Worm (Caenorhabditis elegans) whole organism, early embryonic: ENCODE data around the gene F19B10.1.

Experiments
- B0310.2 ChIP-seq: sonication (generic microtip); optimal IDR thresholded peaks from 2 replicates; lab custom pipeline; 2016; ENCODE audit warnings: mild to moderate bottlenecking, missing genetic modification characterization, missing compliant biosample characterization
- aly-1 ChIP-seq: sonication (generic microtip); optimal IDR thresholded peaks from 2 replicates; lab custom pipeline; 2016; ENCODE audit warnings: missing genetic modification characterization, missing compliant biosample characterization
- ama-1 ChIP-seq: fragments of 150-350 bp; optimal IDR thresholded peaks from 2 replicates; lab custom pipeline; 2014
- ets-7 ChIP-seq: sonication (generic microtip); optimal IDR thresholded peaks from 2 replicates; lab custom pipeline; 2016; ENCODE audit warnings: missing genotype, missing genetic modification characterization, missing compliant biosample characterization
- flt-1 ChIP-seq: fragments of 200-800 bp; sonication (Bioruptor generic); IDR thresholded peaks from 2 replicates; pipeline ENCODE4 v1.3.6; 2022; ENCODE audit warnings: missing genetic modification characterization, missing compliant biosample characterization
- hmbx-1 ChIP-seq: sonication (generic microtip); optimal IDR thresholded peaks from 2 replicates; lab custom pipeline; 2016; ENCODE audit warnings: mild to moderate bottlenecking, missing genetic modification characterization, missing compliant biosample characterization
- hnd-1 ChIP-seq: sonication (generic microtip); optimal IDR thresholded peaks from 2 replicates; lab custom pipeline; 2016; ENCODE audit warnings: missing genetic modification characterization, missing compliant biosample characterization
- scrt-1 ChIP-seq: fragments of 200-800 bp; sonication (Bioruptor generic); IDR thresholded peaks from 2 replicates; pipeline ENCODE4 v1.3.6; 2022; ENCODE audit warnings: missing genetic modification characterization, missing compliant biosample characterization
- sea-1 ChIP-seq: fragments of 200-800 bp; sonication (Bioruptor generic); conservative IDR thresholded peaks from 2 replicates; pipeline ENCODE4 v1.3.6; 2022; ENCODE audit warnings: missing genetic modification characterization, missing compliant biosample characterization
- tbx-37 ChIP-seq: fragments of 200-800 bp; sonication (Bioruptor generic); conservative IDR thresholded peaks from 2 replicates; pipeline ENCODE4 v1.3.6; 2022; ENCODE audit warnings: missing genetic modification reagents, missing genetic modification characterization, missing compliant biosample characterization

DNA sequence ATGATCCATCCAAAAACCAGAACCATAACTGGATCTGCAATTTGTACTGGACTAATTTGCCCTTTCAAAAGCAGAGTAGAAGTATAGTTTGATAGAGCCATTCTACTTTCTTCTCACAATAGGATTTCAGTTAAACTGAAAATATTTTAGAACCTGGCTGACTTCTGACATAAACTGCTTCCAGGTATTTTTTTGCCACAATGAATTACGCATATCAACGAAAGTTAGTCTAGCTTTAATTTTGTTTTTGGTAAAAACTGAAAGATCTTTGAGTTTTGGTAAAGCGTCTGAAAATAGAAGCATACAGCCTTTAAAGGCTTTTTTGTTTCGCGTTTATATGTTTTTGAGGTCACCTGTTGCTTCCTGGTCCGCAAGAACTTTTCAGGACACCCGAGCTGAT lies 7.7 kb downstream of the F19B10.1 start, which contains the start of gene srx-101:
- TF ChIP-seq ama-1 (lab: Kevin White, UChicago) (no peak), ets-7 (tag; lab: Kevin White, UChicago) (no peak), scrt-1 (GFP tag; lab: Robert Waterston, UW) (no peak), flt-1 (GFP tag; lab: Robert Waterston, UW) (no peak), sea-1 (GFP tag; lab: Robert Waterston, UW) (no peak), aly-1 (tag; lab: Kevin White, UChicago) (no peak), tbx-37 (no peak), hmbx-1 (tag; lab: Kevin White, UChicago) (no peak), B0310.2 (tag; lab: Kevin White, UChicago) (no peak), hnd-1 (tag; lab: Kevin White, UChicago) (no peak)
